Comparison of ENCODE assay signal across 1 fruit fly cellular context in the genomic region with DNA sequence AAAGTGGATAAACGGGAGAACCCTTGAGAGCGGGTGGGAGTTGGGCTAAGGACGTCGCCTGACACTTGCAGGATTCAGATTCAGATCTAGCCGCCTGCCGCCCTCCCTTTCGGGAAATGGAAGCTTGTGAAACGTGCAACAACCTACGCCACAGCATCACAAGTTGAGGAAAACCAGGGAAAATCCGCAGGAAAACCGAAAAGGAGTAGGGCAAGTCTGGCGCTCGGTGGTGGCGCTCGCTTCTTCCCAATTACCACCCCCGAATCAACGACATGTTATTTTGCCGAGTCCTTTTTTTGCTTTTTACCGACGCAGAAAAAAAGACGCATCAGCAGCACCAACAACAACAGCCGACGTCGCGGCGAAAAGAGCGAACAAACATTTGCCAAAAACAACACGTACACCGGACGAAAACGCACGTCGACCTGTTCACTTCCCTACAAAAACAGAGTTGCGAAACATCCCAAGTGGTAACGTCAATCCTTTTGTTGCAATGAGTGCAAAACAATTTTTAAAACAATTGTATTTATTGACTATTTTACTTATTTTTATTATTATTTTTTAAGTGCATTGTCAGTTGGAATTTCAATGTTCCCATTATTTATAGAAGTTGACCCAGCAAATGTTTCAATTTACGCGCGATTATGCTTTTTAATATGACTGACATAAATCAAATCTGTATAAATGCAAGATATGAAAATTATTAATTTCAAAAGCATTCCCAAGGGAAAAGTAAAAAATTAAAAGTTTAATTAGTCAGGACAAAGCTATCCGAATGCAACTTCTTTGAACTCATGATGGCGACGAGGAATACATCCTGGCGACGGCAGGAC.
TF ChIP-seq lines count a peak whose summit lies in the region.

No protein-coding gene starts in this region.

TF ChIP-seq in whole organism, embryonic, 481 proteins besides CTCF, POLR2A, EP300 and RAD21 (continued from another document):
- TF ChIP-seq CG5245 (GFP tag; optimal IDR thresholded peaks at IDR 0.05; lab: Kevin White, UChicago) (no peak), CG32767 (GFP tag; IDR thresholded peaks at IDR 0.05; lab: Robert Waterston, UW) (0 out of 2 replicates have a peak, but pooled peaks have one; percentile 22), Ravus (GFP tag; IDR thresholded peaks at IDR 0.05; lab: Robert Waterston, UW) (no peak; the same call in 1 of the 2 replicates), Bgb (GFP tag; IDR thresholded peaks at IDR 0.05; lab: Robert Waterston, UW; ENCODE audit: partially characterized antibody) (no peak), gsb (GFP tag; IDR thresholded peaks at IDR 0.05; lab: Robert Waterston, UW) (no peak), dm (GFP tag; optimal IDR thresholded peaks at IDR 0.05; lab: Kevin White, UChicago) (no peak), zen (tag; optimal IDR thresholded peaks at IDR 0.05; lab: Kevin White, UChicago) (no peak), dati (GFP tag; IDR thresholded peaks at IDR 0.05; lab: Robert Waterston, UW) (no peak), NfI (GFP tag; optimal IDR thresholded peaks at IDR 0.05; lab: Kevin White, UChicago) (peak; percentile 42), B-H1 (GFP tag; IDR thresholded peaks at IDR 0.05; lab: Robert Waterston, UW) (0 out of 3 replicates have a peak, but pooled peaks have one; percentile 33), pho (GFP tag; optimal IDR thresholded peaks at IDR 0.05; lab: Kevin White, UChicago) (no peak), cad (GFP tag; optimal IDR thresholded peaks at IDR 0.05; lab: Kevin White, UChicago) (no peak), btn (GFP tag; optimal IDR thresholded peaks at IDR 0.05; lab: Kevin White, UChicago) (no peak), BEAF-32 (GFP tag; optimal IDR thresholded peaks at IDR 0.05; lab: Kevin White, UChicago) (no peak), cwo (GFP tag; optimal IDR thresholded peaks at IDR 0.05; lab: Kevin White, UChicago) (peak; percentile 36), Poxn (GFP tag; IDR thresholded peaks at IDR 0.05; lab: Robert Waterston, UW) (no peak), Mad (GFP tag; optimal IDR thresholded peaks at IDR 0.05; lab: Kevin White, UChicago) (peak; percentile 13), CG6683 (GFP tag; optimal IDR thresholded peaks at IDR 0.05; lab: Kevin White, UChicago) (no peak), CG42726 (GFP tag; IDR thresholded peaks at IDR 0.05; lab: Robert Waterston, UW; ENCODE audit: partially characterized antibody) (no peak), al (GFP tag; IDR thresholded peaks at IDR 0.05; lab: Robert Waterston, UW) (peak; percentile 41; the same call in 1 of the 2 replicates), Aef1 (GFP tag; IDR thresholded peaks at IDR 0.05; lab: Robert Waterston, UW) (peak; percentile 72), CG14710 (tag; optimal IDR thresholded peaks at IDR 0.05; lab: Kevin White, UChicago) (no peak), lov (optimal IDR thresholded peaks at IDR 0.05; lab: Kevin White, UChicago) (no peak), lov (GFP tag; IDR thresholded peaks at IDR 0.05; lab: Robert Waterston, UW) (no peak), lbe (GFP tag; optimal IDR thresholded peaks at IDR 0.05; lab: Kevin White, UChicago) (no peak), sens (GFP tag; lab: Kevin White, UChicago) (peak; percentile 31), CG6765 (GFP tag; optimal IDR thresholded peaks at IDR 0.05; lab: Kevin White, UChicago) (no peak), CG10274 (GFP tag; optimal IDR thresholded peaks at IDR 0.05; lab: Kevin White, UChicago) (peak; percentile 16), ato (GFP tag; IDR thresholded peaks at IDR 0.05; lab: Robert Waterston, UW; ENCODE audit: partially characterized antibody) (no peak), Optix (GFP tag; IDR thresholded peaks at IDR 0.05; lab: Robert Waterston, UW) (peak; percentile 75; the same call in 2 of the 3 replicates), CG2678 (tag; optimal IDR thresholded peaks at IDR 0.05; lab: Kevin White, UChicago) (peak; percentile 64), dmrt99B (tag; optimal IDR thresholded peaks at IDR 0.05; lab: Kevin White, UChicago) (peak; percentile 58), phol (tag; optimal IDR thresholded peaks at IDR 0.05; lab: Kevin White, UChicago) (peak; percentile 44), aop (GFP tag; IDR thresholded peaks at IDR 0.05; lab: Robert Waterston, UW) (no peak), Ets97D (GFP tag; optimal IDR thresholded peaks at IDR 0.05; lab: Kevin White, UChicago) (no peak), CG30020 (tag; optimal IDR thresholded peaks at IDR 0.05; lab: Kevin White, UChicago) (no peak), z (GFP tag; IDR thresholded peaks at IDR 0.05; lab: Robert Waterston, UW) (0 out of 3 replicates have a peak, but pooled peaks have one; percentile 30), CG4617 (GFP tag; optimal IDR thresholded peaks at IDR 0.05; lab: Kevin White, UChicago; ENCODE audit: borderline replicate concordance) (no peak), gce (GFP tag; IDR thresholded peaks at IDR 0.05; lab: Robert Waterston, UW) (no peak), gcm2 (GFP tag; optimal IDR thresholded peaks at IDR 0.05; lab: Kevin White, UChicago) (no peak), da (GFP tag; optimal IDR thresholded peaks at IDR 0.05; lab: Kevin White, UChicago) (no peak), ems (GFP tag; optimal IDR thresholded peaks at IDR 0.05; lab: Kevin White, UChicago) (no peak), wor (GFP tag; IDR thresholded peaks at IDR 0.05; lab: Robert Waterston, UW) (peak; percentile 44; the same call in 1 of the 2 replicates), sc (optimal IDR thresholded peaks at IDR 0.05; lab: Kevin White, UChicago) (no peak), sc (GFP tag; optimal IDR thresholded peaks at IDR 0.05; lab: Kevin White, UChicago) (no peak), danr (GFP tag; IDR thresholded peaks at IDR 0.05; lab: Robert Waterston, UW) (peak; percentile 38; the same call in 1 of the 2 replicates), Adf1 (GFP tag; IDR thresholded peaks at IDR 0.05; lab: Robert Waterston, UW) (peak; percentile 8; the same call in 1 of the 2 replicates), Camta (GFP tag; optimal IDR thresholded peaks at IDR 0.05; lab: Kevin White, UChicago) (no peak), CG13424 (tag; optimal IDR thresholded peaks at IDR 0.05; lab: Kevin White, UChicago) (peak; percentile 25), klu (GFP tag; IDR thresholded peaks at IDR 0.05; lab: Robert Waterston, UW) (0 out of 2 replicates have a peak, but pooled peaks have one; percentile 24), CG9727 (GFP tag; optimal IDR thresholded peaks at IDR 0.05; lab: Kevin White, UChicago) (peak; percentile 53), ab (GFP tag; optimal IDR thresholded peaks at IDR 0.05; lab: Kevin White, UChicago) (no peak), CG34422 (GFP tag; IDR thresholded peaks at IDR 0.05; lab: Robert Waterston, UW) (peak; percentile 76), Max (GFP tag; optimal IDR thresholded peaks at IDR 0.05; lab: Kevin White, UChicago) (peak; percentile 30), CG15011 (GFP tag; optimal IDR thresholded peaks at IDR 0.05; lab: Kevin White, UChicago) (peak; percentile 8), NC2β (GFP tag; optimal IDR thresholded peaks at IDR 0.05; lab: Kevin White, UChicago) (no peak), Asciz (GFP tag; optimal IDR thresholded peaks at IDR 0.05; lab: Kevin White, UChicago) (peak; percentile 24), dan (GFP tag; IDR thresholded peaks at IDR 0.05; lab: Robert Waterston, UW) (no peak), nmo (GFP tag; optimal IDR thresholded peaks at IDR 0.05; lab: Kevin White, UChicago) (peak; percentile 50), CG17328 (GFP tag; IDR thresholded peaks at IDR 0.05; lab: Robert Waterston, UW) (peak; percentile 59), mam (GFP tag; optimal IDR thresholded peaks at IDR 0.05; lab: Kevin White, UChicago) (peak; percentile 14), CG13894 (tag; optimal IDR thresholded peaks at IDR 0.05; lab: Kevin White, UChicago) (no peak), zf30C (GFP tag; optimal IDR thresholded peaks at IDR 0.05; lab: Kevin White, UChicago) (peak; percentile 31), CG14014 (GFP tag; IDR thresholded peaks at IDR 0.05; lab: Robert Waterston, UW) (peak; percentile 31; the same call in 1 of the 2 replicates), knrl (GFP tag; IDR thresholded peaks at IDR 0.05; lab: Robert Waterston, UW; ENCODE audit: partially characterized antibody) (no peak), CG1603 (tag; optimal IDR thresholded peaks at IDR 0.05; lab: Kevin White, UChicago) (no peak)
